Worm (Caenorhabditis elegans): Measurements from ENCODE around the gene C35A5.11.

- TF ChIP-seq hlh-13 (GFP tag; optimal IDR thresholded peaks at IDR 0.05) (no peak), unc-86 (tag; optimal IDR thresholded peaks at IDR 0.05) (no peak)
These were observed 17.5 kb downstream of the C35A5.11 start for ce11 chrV:10485389-10485788.
